Fruit fly (Drosophila melanogaster) whole organism, adult: ENCODE data around the gene HisRS.

Experiments used
- CG7045 ChIP-seq: fragments of 200-800 bp; sonication (Bioruptor generic); optimal IDR thresholded peaks from 2 replicates; lab custom pipeline; 2017; ENCODE audit warnings: missing biosample characterization, mild to moderate bottlenecking, missing genetic modification characterization
- Hr96 ChIP-seq: fragments of 200-800 bp; sonication (Bioruptor generic); optimal IDR thresholded peaks from 2 replicates; lab custom pipeline; 2016; ENCODE audit warnings: missing biosample characterization, missing genetic modification characterization
- kay ChIP-seq: fragments of 200-800 bp; sonication (Bioruptor generic); peaks from one replicate; lab custom pipeline; 2016; ENCODE audit warnings: missing biosample characterization, missing genetic modification characterization, borderline replicate concordance

DNA sequence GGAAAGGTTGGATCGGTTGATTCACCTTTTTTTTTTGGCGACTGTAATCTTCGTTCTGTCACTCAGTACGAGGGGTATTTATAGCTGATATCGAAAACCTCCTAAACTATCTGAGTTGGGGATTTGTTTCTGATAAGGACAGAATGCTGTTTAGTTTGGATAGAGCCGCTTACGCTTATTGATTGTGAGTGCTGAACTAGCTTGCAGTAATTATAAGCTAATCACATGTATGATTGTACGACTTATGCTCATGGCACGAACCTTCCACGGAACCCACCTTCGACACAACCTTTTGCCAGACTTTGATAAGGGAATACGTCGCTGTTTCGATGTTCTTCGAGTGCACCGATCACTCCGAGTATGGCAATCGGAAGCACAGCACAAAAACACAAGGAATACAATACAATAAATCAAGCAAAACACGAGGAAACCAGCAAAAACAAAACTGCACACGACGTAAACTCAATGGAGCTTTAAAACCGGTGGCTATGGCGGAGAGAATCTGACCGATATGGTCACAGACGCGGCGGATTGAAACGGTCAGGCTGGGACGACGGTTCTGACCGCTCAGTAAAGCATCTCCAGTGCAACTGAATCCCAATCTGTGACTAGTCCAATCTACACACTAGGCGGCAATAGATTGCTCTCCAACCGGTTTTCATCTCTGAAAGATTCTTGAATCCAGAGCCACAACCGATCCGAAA lies 28.7 kb upstream of the HisRS start, which contains the start of gene psh:
- TF ChIP-seq CG7045 (GFP tag; lab: Kevin White, UChicago) (no peak), kay (GFP tag; lab: Kevin White, UChicago) (no peak), Hr96 (GFP tag; lab: Kevin White, UChicago) (no peak)
